Worm (Caenorhabditis elegans): Measurements from ENCODE around the gene C47E12.3.
"Not testable (repeated sequence)": the region's sequence is repeated elsewhere in the genome, so short reads cannot be mapped to it uniquely, and the experiment has no call there.

C47E12.3 gene

ce11 chrIV:10046005-10046404 lies 44.4 kb upstream of the C47E12.3 start (continued):
- TF ChIP-seq aha-1 (tag) = peak; percentile 14
- no peak for TF ChIP-seq dmd-9 (GFP tag; IDR thresholded peaks at IDR 0.05)
- TF ChIP-seq nhr-77 (tag; optimal IDR thresholded peaks at IDR 0.05) = no peak
- no peak for TF ChIP-seq egl-43 (GFP tag; IDR thresholded peaks at IDR 0.05)
- TF ChIP-seq dmd-8 (GFP tag; IDR thresholded peaks at IDR 0.05) = no peak
- no peak for TF ChIP-seq dmd-6 (GFP tag; IDR thresholded peaks at IDR 0.05)
- peak in 1 of 2 experiments; percentile 77 for TF ChIP-seq unc-62 (GFP tag; optimal IDR thresholded peaks at IDR 0.05 in 1 of 2)
- TF ChIP-seq unc-62 (tag; optimal IDR thresholded peaks at IDR 0.05) = no peak
- TF ChIP-seq Y75B8A.6 (GFP tag; IDR thresholded peaks at IDR 0.05) = no peak

DNA sequence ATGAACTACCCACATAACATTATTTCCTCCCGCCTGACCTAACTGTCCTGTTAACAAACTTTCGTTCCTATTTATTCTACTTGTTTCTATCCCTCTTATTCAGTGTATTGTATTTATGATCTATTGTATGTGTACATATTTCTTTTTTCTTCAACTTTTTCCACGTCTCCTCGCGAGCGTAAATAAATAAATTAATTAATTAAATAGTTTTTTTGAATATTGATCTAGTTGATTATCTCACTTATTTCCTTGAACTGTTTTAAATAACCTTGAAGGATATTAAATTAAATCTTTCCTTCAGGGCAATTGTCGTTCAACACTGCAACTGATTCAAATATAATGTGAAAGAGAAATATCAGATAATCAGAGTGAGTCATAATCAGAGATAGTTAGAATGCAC lies 41.2 kb upstream of the C47E12.3 start, which contains the start of gene frk-1:
TSS of gene frk-1 (plus strand) at position 301 of the 400 bp plus-strand sequence.
- peak; percentile 73 for TF ChIP-seq aha-1 (tag)
- no peak for TF ChIP-seq sdz-12 (GFP tag; optimal IDR thresholded peaks at IDR 0.05)

ce11 chrIV:10040803-10041202 lies 39.2 kb upstream of the C47E12.3 start, which contains the start of gene dhs-31:
Gene dhs-31 (minus strand): TSS chrIV:10040903.
- TF ChIP-seq D1046.2 (GFP tag; IDR thresholded peaks at IDR 0.05) = no peak
- TF ChIP-seq Y75B8A.6 (GFP tag; IDR thresholded peaks at IDR 0.05) = no peak
- TF ChIP-seq lim-7 (GFP tag; IDR thresholded peaks at IDR 0.05) = no peak

ce11 chrIV:10036966-10037365 lies 35.3 kb upstream of the C47E12.3 start, which contains the start of gene F44D12.10:
Gene F44D12.10 (minus strand): TSS chrIV:10037066.
- TF ChIP-seq zip-11 (GFP tag; IDR thresholded peaks at IDR 0.05) (no peak), Y48G9A.11 (GFP tag; IDR thresholded peaks at IDR 0.05) (no peak), daf-8 (GFP tag; IDR thresholded peaks at IDR 0.05) (no peak), egl-43 (GFP tag; IDR thresholded peaks at IDR 0.05) (no peak), ceh-62 (tag; optimal IDR thresholded peaks at IDR 0.05) (no peak)

DNA sequence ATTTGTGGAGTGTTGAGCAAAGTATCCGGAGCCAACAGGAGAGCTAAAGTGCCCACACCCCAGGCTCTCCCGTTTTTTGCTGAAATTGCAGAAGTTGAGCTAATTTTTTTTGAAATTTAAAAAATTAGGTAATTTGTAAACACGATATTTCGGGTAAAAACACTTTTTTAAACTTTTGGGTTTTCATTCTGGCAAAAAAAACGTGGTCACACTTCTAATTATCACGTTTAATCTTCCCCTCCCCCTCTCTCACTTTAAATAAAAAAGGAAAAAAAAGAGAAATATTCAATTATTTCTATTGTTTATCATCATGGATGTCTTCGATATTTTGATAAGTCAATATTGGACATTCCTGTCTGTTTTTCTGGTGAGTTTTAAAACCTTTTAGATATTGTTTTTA lies 31.4 kb upstream of the C47E12.3 start, which contains the start of gene F44D12.6:
TSS of gene F44D12.6 (plus strand) at position 301 of the 400 bp plus-strand sequence.
- TF ChIP-seq zfp-3 (GFP tag; conservative IDR thresholded peaks at IDR 0.05) (no peak), lim-7 (GFP tag; IDR thresholded peaks at IDR 0.05) (no peak), T26A8.4 (GFP tag; IDR thresholded peaks at IDR 0.05) (no peak), nhr-42 (GFP tag; IDR thresholded peaks at IDR 0.05) (no peak), ceh-20 (GFP tag; IDR thresholded peaks at IDR 0.05) (no peak), ztf-7 (tag; optimal IDR thresholded peaks at IDR 0.05) (no peak), F10B5.3 (tag; optimal IDR thresholded peaks at IDR 0.05) (no peak), ceh-82 (tag; optimal IDR thresholded peaks at IDR 0.05) (no peak), lin-13 (GFP tag; optimal IDR thresholded peaks at IDR 0.05) (no peak), mdl-1 (tag; optimal IDR thresholded peaks at IDR 0.05) (no peak), mxl-2 (GFP tag; conservative IDR thresholded peaks at IDR 0.05) (no peak), ces-1 (GFP tag; optimal IDR thresholded peaks at IDR 0.05) (no peak), dmd-6 (GFP tag; IDR thresholded peaks at IDR 0.05) (no peak), ceh-62 (tag; optimal IDR thresholded peaks at IDR 0.05) (no peak), T20F7.1 (GFP tag; optimal IDR thresholded peaks at IDR 0.05) (no peak)

DNA sequence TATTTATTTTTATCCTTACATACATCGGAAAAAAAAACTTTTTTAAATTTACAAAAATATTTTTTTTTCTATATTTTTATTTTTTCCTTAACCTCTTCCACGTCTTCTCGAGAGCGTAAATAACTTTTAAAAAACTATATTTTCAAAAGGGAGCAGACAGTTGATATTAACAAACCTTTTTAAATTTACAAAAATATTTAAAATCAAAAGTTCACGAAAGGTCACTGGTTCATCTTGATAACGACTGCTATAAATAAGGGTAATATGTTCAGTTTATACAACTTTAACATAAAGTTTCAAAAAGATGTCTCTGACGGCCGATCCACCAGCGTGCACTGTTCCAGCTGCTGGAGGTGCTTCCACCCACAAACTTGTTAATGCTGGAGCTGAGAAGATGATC lies 27.1 kb upstream of the C47E12.3 start, which contains the start of the genes F44D12.16 and msd-2:
TSS of gene F44D12.16 (plus strand) at position 301 of the 400 bp plus-strand sequence.
TSS of gene msd-2 (plus strand) at position 305 of the 400 bp plus-strand sequence.
- TF ChIP-seq nhr-11 (tag; optimal IDR thresholded peaks at IDR 0.05); aly-2 (tag; optimal IDR thresholded peaks at IDR 0.05); F26F4.8 (GFP tag; conservative IDR thresholded peaks at IDR 0.05): not testable (repeated sequence)

DNA sequence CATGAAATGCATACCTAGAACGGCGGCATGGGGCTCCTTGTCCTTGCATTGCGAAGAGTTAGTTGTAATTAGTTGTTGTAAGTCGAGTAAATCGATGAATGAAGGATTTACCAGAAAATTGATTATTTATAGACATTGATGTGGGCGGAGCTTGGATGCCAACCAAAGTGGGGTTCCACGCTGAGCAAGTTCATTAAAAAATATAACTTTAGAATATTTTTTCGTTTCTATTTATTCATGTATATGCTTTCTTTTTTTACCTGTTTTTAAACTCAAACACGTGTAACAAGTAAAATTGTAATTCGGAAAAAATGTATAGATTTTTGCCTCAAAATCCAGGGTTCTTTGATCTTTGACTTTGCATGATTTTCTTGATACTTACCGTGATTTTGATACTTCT lies 25.9 kb upstream of the C47E12.3 start, which contains the start of gene gipc-2:
TSS of gene gipc-2 (minus strand) at position 101 of the 400 bp plus-strand sequence.
- no peak for TF ChIP-seq nhr-28 (tag; optimal IDR thresholded peaks at IDR 0.05)
- TF ChIP-seq Y105C5A.15 (GFP tag; IDR thresholded peaks at IDR 0.05) = no peak
- no peak for TF ChIP-seq lin-38 (GFP tag; IDR thresholded peaks at IDR 0.05)
- no peak for TF ChIP-seq Y75B8A.6 (GFP tag; IDR thresholded peaks at IDR 0.05)
- no peak for TF ChIP-seq nhr-111 (GFP tag; optimal IDR thresholded peaks at IDR 0.05)
- no peak for TF ChIP-seq ztf-7 (tag; optimal IDR thresholded peaks at IDR 0.05)
- no peak for TF ChIP-seq php-3 (GFP tag; IDR thresholded peaks at IDR 0.05)
- TF ChIP-seq ZK546.5 (tag; optimal IDR thresholded peaks at IDR 0.05) = no peak
- TF ChIP-seq ceh-82 (tag; optimal IDR thresholded peaks at IDR 0.05) = no peak
- no peak for TF ChIP-seq spr-3 (GFP tag; optimal IDR thresholded peaks at IDR 0.05)
- no peak for TF ChIP-seq lim-7 (GFP tag; IDR thresholded peaks at IDR 0.05)
- TF ChIP-seq egl-27 (tag; optimal IDR thresholded peaks at IDR 0.05) = no peak
- TF ChIP-seq rbr-2 (tag; optimal IDR thresholded peaks at IDR 0.05) = no peak
- TF ChIP-seq ceh-62 (tag; optimal IDR thresholded peaks at IDR 0.05) = no peak
- TF ChIP-seq lin-29 (GFP tag; IDR thresholded peaks at IDR 0.05) = no peak
- no peak for TF ChIP-seq lin-39 (tag; optimal IDR thresholded peaks at IDR 0.05)
